Fruit fly (Drosophila melanogaster) S2 (cell line): ENCODE data around the gene CG31075.
A peak's percentile ranks its signal among the peaks of the same experiment; 100 is the strongest.

Source experiments
- CG8478 ChIP-seq: fragments of >200 bp; optimal IDR thresholded peaks from 2 replicates; lab custom pipeline; 2018
- CTCF ChIP-seq, 2 experiments: fragments of >200 bp; optimal IDR thresholded peaks; 2 replicates each; lab custom pipeline; 2018

- TF ChIP-seq CG8478 (lab: Kevin White, UChicago) (no peak), CTCF (optimal IDR thresholded peaks at IDR 0.05; lab: Kevin White, UChicago) (peak in 1 of 2 experiments; percentile 12)
These were observed at the start of gene CG31075 for dm6 chr3R:26988412-26988981.
